Fruit fly (Drosophila melanogaster) whole organism, embryonic: Measurements from ENCODE around the gene CG11178.

Experiments
- Atf6 ChIP-seq: fragments of 200-800 bp; sonication (Bioruptor generic); IDR thresholded peaks from 2 replicates; pipeline ENCODE4 v1.3.6; 2022; ENCODE audit warnings: missing biosample characterization, missing genetic modification characterization
- B-H1 ChIP-seq: fragments of 200-800 bp; sonication (Bioruptor generic); IDR thresholded peaks from 3 replicates; pipeline ENCODE4 v1.3.6; 2022; ENCODE audit warnings: missing biosample characterization, missing genetic modification characterization
- Blimp-1 ChIP-seq: fragments of 200-800 bp; sonication (Bioruptor generic); optimal IDR thresholded peaks from 3 replicates; lab custom pipeline; 2018; ENCODE audit warnings: missing biosample characterization, missing genetic modification characterization, mild to moderate bottlenecking, moderate library complexity, missing genetic modification reagents
- CG1024 ChIP-seq: fragments of 200-800 bp; sonication (Bioruptor generic); IDR thresholded peaks from 2 replicates; pipeline ENCODE4 v1.3.6; 2022; ENCODE audit warnings: missing biosample characterization, missing genetic modification characterization
- CG10366 ChIP-seq: fragments of 200-800 bp; sonication (Bioruptor generic); IDR thresholded peaks from 2 replicates; pipeline ENCODE4 v1.3.6; 2022; ENCODE audit warnings: missing biosample characterization, missing genetic modification characterization
- CG11085 ChIP-seq: fragments of 200-800 bp; sonication (Bioruptor generic); IDR thresholded peaks from 2 replicates; pipeline ENCODE4 v1.3.6; 2022; ENCODE audit warnings: missing biosample characterization, missing genetic modification characterization
- CG12219 ChIP-seq: fragments of 200-800 bp; sonication (Bioruptor generic); optimal IDR thresholded peaks from 3 replicates; lab custom pipeline; 2018; ENCODE audit warnings: missing biosample characterization, mild to moderate bottlenecking, missing genetic modification characterization
- CG12744 ChIP-seq: fragments of 200-800 bp; sonication (Bioruptor generic); optimal IDR thresholded peaks from 2 replicates; lab custom pipeline; 2016; ENCODE audit warnings: missing biosample characterization, missing genetic modification characterization
- CG13296 ChIP-seq: fragments of 200-800 bp; sonication (Bioruptor generic); optimal IDR thresholded peaks from 3 replicates; lab custom pipeline; 2018; ENCODE audit warnings: missing biosample characterization, mild to moderate bottlenecking, missing genetic modification characterization
- CG16779 ChIP-seq: fragments of 200-800 bp; sonication (Bioruptor generic); IDR thresholded peaks from 2 replicates; pipeline ENCODE4 v1.3.6; 2022; ENCODE audit warnings: missing biosample characterization, missing genetic modification characterization
- CG2129 ChIP-seq: fragments of 200-800 bp; sonication (Bioruptor generic); IDR thresholded peaks from 2 replicates; pipeline ENCODE4 v1.3.6; 2022; ENCODE audit warnings: missing biosample characterization, missing genetic modification characterization; ENCODE audit not compliant: partially characterized antibody
- CG2875 ChIP-seq: fragments of 200-800 bp; sonication (Bioruptor generic); optimal IDR thresholded peaks from 2 replicates; lab custom pipeline; 2017; ENCODE audit warnings: missing biosample characterization, mild to moderate bottlenecking, missing genetic modification characterization, missing genetic modification reagents
- CG31441 ChIP-seq: fragments of 200-800 bp; sonication (Bioruptor generic); IDR thresholded peaks from 2 replicates; pipeline ENCODE4 v1.3.6; 2022; ENCODE audit warnings: missing biosample characterization, missing genetic modification characterization
- CG33557 ChIP-seq: fragments of 200-800 bp; sonication (Bioruptor generic); optimal IDR thresholded peaks from 2 replicates; lab custom pipeline; 2019; ENCODE audit warnings: missing biosample characterization, mild to moderate bottlenecking, missing genetic modification characterization, moderate library complexity
- CG4854 ChIP-seq: fragments of 200-800 bp; sonication (Bioruptor generic); optimal IDR thresholded peaks from 2 replicates; lab custom pipeline; 2016; ENCODE audit warnings: missing biosample characterization, missing genetic modification characterization, inconsistent platforms
- CG6854 ChIP-seq: fragments of 200-800 bp; sonication (Bioruptor generic); optimal IDR thresholded peaks from 3 replicates; lab custom pipeline; 2017; ENCODE audit warnings: missing biosample characterization, mild to moderate bottlenecking, missing genetic modification characterization
- CG7839 ChIP-seq: fragments of 200-800 bp; sonication (Bioruptor generic); optimal IDR thresholded peaks from 3 replicates; lab custom pipeline; 2018; ENCODE audit warnings: missing biosample characterization, mild to moderate bottlenecking, missing genetic modification characterization, moderate library complexity
- CG8765 ChIP-seq: fragments of 200-800 bp; sonication (Bioruptor generic); IDR thresholded peaks from 2 replicates; pipeline ENCODE4 v1.3.6; 2022; ENCODE audit warnings: missing biosample characterization, missing genetic modification characterization
- D19B ChIP-seq: fragments of 200-800 bp; sonication (Bioruptor generic); optimal IDR thresholded peaks from 2 replicates; lab custom pipeline; 2017; ENCODE audit warnings: missing biosample characterization, mild to moderate bottlenecking, missing genetic modification characterization
- Dfd ChIP-seq, 2 experiments: fragments of >200 bp; optimal IDR thresholded peaks; 2 replicates each; lab custom pipeline; 2017; ENCODE audit warnings: missing biosample characterization in 2 of 2, missing genetic modification characterization in 2 of 2
- Fer1 ChIP-seq: fragments of 200-800 bp; sonication (Bioruptor generic); optimal IDR thresholded peaks from 2 replicates; lab custom pipeline; 2017; ENCODE audit warnings: missing biosample characterization, mild to moderate bottlenecking, missing genetic modification characterization
- H2.0 ChIP-seq: fragments of 200-800 bp; sonication (Bioruptor generic); IDR thresholded peaks from 2 replicates; pipeline ENCODE4 v1.3.6; 2022; ENCODE audit warnings: missing biosample characterization, missing genetic modification characterization
- Jarid2 ChIP-seq: fragments of 200-800 bp; sonication (Bioruptor generic); optimal IDR thresholded peaks from 3 replicates; lab custom pipeline; 2017; ENCODE audit warnings: mild to moderate bottlenecking, missing biosample characterization, missing genetic modification reagents, missing genetic modification characterization
- Med ChIP-seq: fragments of 200-800 bp; sonication (Bioruptor generic); peaks from one replicate; lab custom pipeline; 2016; ENCODE audit warnings: missing biosample characterization, missing genetic modification characterization, mild to moderate bottlenecking, inconsistent platforms, moderate library complexity
- Myb ChIP-seq: fragments of 200-800 bp; sonication (Bioruptor generic); optimal IDR thresholded peaks from 2 replicates; lab custom pipeline; 2016; ENCODE audit warnings: missing biosample characterization, missing genetic modification characterization
- NFAT ChIP-seq: fragments of 200-800 bp; sonication (Bioruptor generic); IDR thresholded peaks from 2 replicates; pipeline ENCODE4 v1.3.6; 2022; ENCODE audit warnings: missing biosample characterization, missing genetic modification characterization
- Nf-YA ChIP-seq: fragments of 200-800 bp; sonication (Bioruptor generic); IDR thresholded peaks from 2 replicates; pipeline ENCODE4 v1.3.6; 2022; ENCODE audit warnings: missing biosample characterization, missing genetic modification characterization
- Ptx1 ChIP-seq: fragments of 200-800 bp; sonication (Bioruptor generic); IDR thresholded peaks from 2 replicates; pipeline ENCODE4 v1.3.6; 2022; ENCODE audit warnings: missing biosample characterization, missing genetic modification characterization
- Rfx ChIP-seq: fragments of 200-800 bp; sonication (Bioruptor generic); IDR thresholded peaks from 2 replicates; pipeline ENCODE4 v1.3.6; 2022; ENCODE audit warnings: missing biosample characterization, missing genetic modification characterization
- Tbp ChIP-seq: fragments of >200 bp; optimal IDR thresholded peaks from 2 replicates; lab custom pipeline; 2018; ENCODE audit warnings: missing biosample characterization, missing genetic modification characterization
- abd-A ChIP-seq: fragments of 200-800 bp; sonication (Bioruptor generic); optimal IDR thresholded peaks from 3 replicates; lab custom pipeline; 2019; ENCODE audit warnings: missing biosample characterization, mild to moderate bottlenecking, missing genetic modification characterization, moderate library complexity
- amos ChIP-seq: fragments of 200-800 bp; sonication (Bioruptor generic); IDR thresholded peaks from 2 replicates; pipeline ENCODE4 v1.3.6; 2022; ENCODE audit warnings: missing biosample characterization, missing genetic modification characterization; ENCODE audit not compliant: partially characterized antibody
- ara ChIP-seq: fragments of 200-800 bp; sonication (Bioruptor generic); IDR thresholded peaks from 2 replicates; pipeline ENCODE4 v1.3.6; 2022; ENCODE audit warnings: missing biosample characterization, missing genetic modification characterization
- ato ChIP-seq: fragments of 200-800 bp; sonication (Bioruptor generic); IDR thresholded peaks from 2 replicates; pipeline ENCODE4 v1.3.6; 2022; ENCODE audit warnings: missing biosample characterization, missing genetic modification characterization; ENCODE audit not compliant: partially characterized antibody
- dan ChIP-seq: fragments of 200-800 bp; sonication (Bioruptor generic); IDR thresholded peaks from 2 replicates; pipeline ENCODE4 v1.3.6; 2022; ENCODE audit warnings: missing biosample characterization, missing genetic modification characterization
- dmrt11E ChIP-seq: fragments of 200-800 bp; sonication (Bioruptor generic); optimal IDR thresholded peaks from 3 replicates; lab custom pipeline; 2018; ENCODE audit warnings: missing biosample characterization, mild to moderate bottlenecking, missing genetic modification characterization, moderate library complexity
- gcm ChIP-seq: fragments of 200-800 bp; sonication (Bioruptor generic); optimal IDR thresholded peaks from 2 replicates; lab custom pipeline; 2019; ENCODE audit warnings: missing biosample characterization, mild to moderate bottlenecking, missing genetic modification characterization, moderate library complexity
- knrl ChIP-seq: fragments of 200-800 bp; sonication (Bioruptor generic); IDR thresholded peaks from 3 replicates; pipeline ENCODE4 v1.3.6; 2022; ENCODE audit warnings: missing biosample characterization, missing genetic modification characterization; ENCODE audit not compliant: partially characterized antibody
- onecut ChIP-seq: fragments of 200-800 bp; sonication (Bioruptor generic); IDR thresholded peaks from 2 replicates; pipeline ENCODE4 v1.3.6; 2022; ENCODE audit warnings: missing biosample characterization, missing genetic modification characterization
- pros ChIP-seq: fragments of 200-800 bp; sonication (Bioruptor generic); optimal IDR thresholded peaks from 3 replicates; lab custom pipeline; 2019; ENCODE audit warnings: missing biosample characterization, mild to moderate bottlenecking, missing genetic modification characterization, moderate library complexity
- pum ChIP-seq: fragments of 200-800 bp; sonication (Bioruptor generic); optimal IDR thresholded peaks from 2 replicates; lab custom pipeline; 2016; ENCODE audit warnings: missing biosample characterization, missing genetic modification characterization
- schlank ChIP-seq: fragments of 200-800 bp; sonication (Bioruptor generic); optimal IDR thresholded peaks from 2 replicates; lab custom pipeline; 2018; ENCODE audit warnings: missing biosample characterization, mild to moderate bottlenecking, missing genetic modification characterization
- sim ChIP-seq: fragments of 200-800 bp; sonication (Bioruptor generic); IDR thresholded peaks from 2 replicates; pipeline ENCODE4 v1.3.6; 2022; ENCODE audit warnings: missing biosample characterization, missing genetic modification characterization
- so ChIP-seq: fragments of 200-800 bp; sonication (Bioruptor generic); IDR thresholded peaks from 3 replicates; pipeline ENCODE4 v1.3.6; 2022; ENCODE audit warnings: missing biosample characterization, missing genetic modification characterization
- sr ChIP-seq: fragments of 200-800 bp; sonication (Bioruptor generic); IDR thresholded peaks from 3 replicates; pipeline ENCODE4 v1.3.6; 2022; ENCODE audit warnings: missing biosample characterization, missing genetic modification characterization
- stwl ChIP-seq: fragments of 200-800 bp; sonication (Bioruptor generic); optimal IDR thresholded peaks from 3 replicates; lab custom pipeline; 2018; ENCODE audit warnings: missing biosample characterization, mild to moderate bottlenecking, missing genetic modification characterization, moderate library complexity
- sug ChIP-seq: fragments of 200-800 bp; optimal IDR thresholded peaks from 2 replicates; lab custom pipeline; 2019; ENCODE audit warnings: missing biosample characterization, mild to moderate bottlenecking, missing genetic modification characterization, moderate library complexity
- tap ChIP-seq: fragments of 200-800 bp; optimal IDR thresholded peaks from 3 replicates; lab custom pipeline; 2019; ENCODE audit warnings: missing biosample characterization, mild to moderate bottlenecking, missing genetic modification characterization, moderate library complexity
- zfh2 ChIP-seq: fragments of 200-800 bp; sonication (Bioruptor generic); optimal IDR thresholded peaks from 2 replicates; lab custom pipeline; 2016; ENCODE audit warnings: missing biosample characterization, missing genetic modification characterization

Gene CG11178

DNA sequence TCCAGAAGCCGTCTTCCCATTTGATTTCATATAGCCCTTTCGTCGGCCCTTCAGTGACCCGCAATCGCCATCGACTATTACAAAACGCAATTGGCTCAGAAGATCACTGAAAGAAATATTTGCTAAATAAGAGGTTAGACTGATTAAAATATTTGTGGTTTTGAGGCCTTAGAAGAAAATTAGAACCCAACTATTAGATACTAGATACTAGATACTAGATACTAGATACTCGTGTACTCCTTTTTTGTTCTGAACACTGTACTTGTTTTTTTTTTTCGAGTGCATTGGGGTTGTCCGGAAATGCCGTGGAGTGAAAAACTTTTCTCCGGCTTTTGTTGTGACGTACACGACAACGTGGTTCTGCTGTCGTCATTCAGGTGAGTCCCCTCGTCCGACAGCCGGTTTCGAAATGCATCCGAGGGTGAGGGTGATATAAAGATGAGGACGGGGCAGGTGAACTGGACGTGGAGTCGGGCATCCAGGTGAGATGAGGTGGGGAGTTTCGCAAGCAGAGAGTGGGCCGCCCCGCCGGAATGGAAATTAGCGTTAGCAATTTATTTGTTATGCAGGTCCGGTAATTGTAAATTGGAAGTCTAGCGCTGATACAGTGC, 24.9 kb downstream of the CG11178 start (continued):
- no peak for TF ChIP-seq amos (GFP tag; lab: Robert Waterston, UW)
- TF ChIP-seq CG7839 (tag; lab: Kevin White, UChicago): peak; percentile 48
- no peak for TF ChIP-seq sim (GFP tag; lab: Robert Waterston, UW)
- TF ChIP-seq Myb: peak; percentile 12
- TF ChIP-seq CG1024 (GFP tag; lab: Robert Waterston, UW): no peak
- TF ChIP-seq Jarid2 (GFP tag; lab: Kevin White, UChicago): no peak
- peak; percentile 42 for TF ChIP-seq dmrt11E (tag; lab: Kevin White, UChicago)
- TF ChIP-seq CG33557 (GFP tag; lab: Kevin White, UChicago): no peak
- TF ChIP-seq Dfd (GFP tag; optimal IDR thresholded peaks at IDR 0.05; lab: Kevin White, UChicago): no peak
- no peak for TF ChIP-seq CG6854 (GFP tag; lab: Kevin White, UChicago)
- no peak for TF ChIP-seq ato (GFP tag; lab: Robert Waterston, UW)
- no peak for TF ChIP-seq ara (GFP tag; lab: Robert Waterston, UW)
- no peak for TF ChIP-seq CG12744
- no peak for TF ChIP-seq B-H1 (GFP tag; lab: Robert Waterston, UW)
- peak; percentile 50; the same call in 1 of the 2 replicates for TF ChIP-seq Ptx1 (GFP tag; lab: Robert Waterston, UW)
- peak; percentile 8 for TF ChIP-seq CG2875 (GFP tag; lab: Kevin White, UChicago)
- 0 out of 2 replicates have a peak, but pooled peaks have one; percentile 15 for TF ChIP-seq CG8765 (GFP tag; lab: Robert Waterston, UW)
- no peak for TF ChIP-seq CG10366 (GFP tag; lab: Robert Waterston, UW)
- no peak for TF ChIP-seq CG4854 (GFP tag; lab: Kevin White, UChicago)
- TF ChIP-seq H2.0 (GFP tag; lab: Robert Waterston, UW): 0 out of 2 replicates have a peak, but pooled peaks have one; percentile 6
- no peak for TF ChIP-seq CG11085 (GFP tag; lab: Robert Waterston, UW)
- TF ChIP-seq gcm (GFP tag; lab: Kevin White, UChicago): no peak

DNA sequence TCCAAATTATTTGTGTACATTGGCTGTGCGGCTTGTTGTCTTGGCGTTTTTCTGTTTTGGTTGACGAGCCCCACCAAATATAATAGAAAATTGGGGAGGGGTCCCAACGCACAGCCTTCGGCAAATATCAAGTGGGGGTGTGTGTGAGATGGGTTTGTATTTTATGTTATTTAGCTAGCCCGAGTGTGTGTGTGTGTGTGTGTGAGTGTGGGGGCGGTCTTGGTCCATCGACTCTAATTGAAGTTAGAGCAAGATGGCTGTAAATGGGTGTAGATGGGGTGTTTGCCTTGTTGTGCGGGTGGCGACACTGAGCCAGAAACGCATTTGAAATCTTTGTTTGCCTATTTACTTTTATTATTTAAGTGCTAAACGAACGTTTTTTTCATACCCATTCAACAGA, 27.1 kb downstream of the CG11178 start:
- TF ChIP-seq CG2129 (GFP tag; lab: Robert Waterston, UW) (no peak), CG10366 (GFP tag; lab: Robert Waterston, UW) (no peak), NFAT (peak; percentile 51; the same call in 1 of the 2 replicates), CG31441 (GFP tag; lab: Robert Waterston, UW) (0 out of 2 replicates have a peak, but pooled peaks have one; percentile 13), CG12219 (GFP tag; lab: Kevin White, UChicago) (peak; percentile 17), tap (tag; lab: Kevin White, UChicago) (no peak), dan (GFP tag; lab: Robert Waterston, UW) (no peak), Tbp (GFP tag; lab: Kevin White, UChicago) (no peak), Blimp-1 (GFP tag; lab: Kevin White, UChicago) (peak; percentile 27), so (GFP tag; lab: Robert Waterston, UW) (no peak), Atf6 (GFP tag; lab: Robert Waterston, UW) (peak; percentile 9; the same call in 1 of the 2 replicates), onecut (GFP tag; lab: Robert Waterston, UW) (no peak), pros (GFP tag; lab: Kevin White, UChicago) (no peak), Nf-YA (GFP tag; lab: Robert Waterston, UW) (0 out of 2 replicates have a peak, but pooled peaks have one; percentile 15), stwl (no peak), CG16779 (no peak), sug (tag; lab: Kevin White, UChicago) (peak; percentile 19), Rfx (GFP tag; lab: Robert Waterston, UW) (peak; percentile 46; the same call in 1 of the 2 replicates), schlank (tag; lab: Kevin White, UChicago) (no peak), knrl (GFP tag; lab: Robert Waterston, UW) (no peak), abd-A (tag; lab: Kevin White, UChicago) (peak; percentile 37), pum (GFP tag; lab: Kevin White, UChicago) (no peak), Fer1 (GFP tag; lab: Kevin White, UChicago) (no peak), Med (GFP tag; lab: Kevin White, UChicago) (peak; percentile 71), zfh2 (GFP tag; lab: Kevin White, UChicago) (no peak), sr (GFP tag; lab: Robert Waterston, UW) (peak; percentile 73; the same call in 2 of the 3 replicates), CG13296 (GFP tag; lab: Kevin White, UChicago) (peak; percentile 17), D19B (GFP tag; lab: Kevin White, UChicago) (no peak)
